Worm (Caenorhabditis elegans) whole organism, mixed stage, embryonic: ENCODE measurements around the gene str-240.

ENCODE experiments used
- M03D4.4 ChIP-seq: sonication (generic microtip); optimal IDR thresholded peaks from 2 replicates; lab custom pipeline; 2017; ENCODE audit warnings: mild to moderate bottlenecking, missing genetic modification characterization, missing compliant biosample characterization
- bed-3 ChIP-seq: fragments of 200-800 bp; sonication (Bioruptor generic); optimal IDR thresholded peaks from 3 replicates; lab custom pipeline; 2018; ENCODE audit warnings: mild to moderate bottlenecking, missing genetic modification characterization, moderate library complexity, missing compliant biosample characterization
- blmp-1 ChIP-seq: fragments of 150-350 bp; optimal IDR thresholded peaks from 2 replicates; lab custom pipeline; 2014; ENCODE audit warnings: missing biosample characterization, missing genetic modification characterization
- ceh-39 ChIP-seq: fragments of 150-350 bp; optimal IDR thresholded peaks from 2 replicates; lab custom pipeline; 2014; ENCODE audit warnings: missing biosample characterization, missing genetic modification characterization
- ces-1 ChIP-seq: fragments of 150-350 bp; optimal IDR thresholded peaks from 2 replicates; lab custom pipeline; 2014; ENCODE audit warnings: missing biosample characterization, missing genetic modification reagents, missing genetic modification characterization
- cnd-1 ChIP-seq: fragments of 200-800 bp; sonication (Bioruptor generic); optimal IDR thresholded peaks from 2 replicates; lab custom pipeline; 2018; ENCODE audit warnings: mild to moderate bottlenecking, missing genetic modification characterization, missing compliant biosample characterization
- drap-1 ChIP-seq: fragments of 200-800 bp; sonication (Bioruptor generic); optimal IDR thresholded peaks from 3 replicates; lab custom pipeline; 2018; ENCODE audit warnings: mild to moderate bottlenecking, missing genetic modification characterization, missing compliant biosample characterization
- elt-1 ChIP-seq: sonication (generic microtip); optimal IDR thresholded peaks from 2 replicates; lab custom pipeline; 2017; ENCODE audit warnings: missing genetic modification characterization, mild to moderate bottlenecking, missing compliant biosample characterization, antibody characterized with exemption, moderate library complexity, borderline replicate concordance; ENCODE audit not compliant: insufficient read depth
- elt-3 ChIP-seq: fragments of 150-350 bp; optimal IDR thresholded peaks from 2 replicates; lab custom pipeline; 2014; ENCODE audit warnings: missing biosample characterization, missing genetic modification characterization
- hlh-1 ChIP-seq: fragments of 150-350 bp; optimal IDR thresholded peaks from 2 replicates; lab custom pipeline; 2014; ENCODE audit warnings: missing biosample characterization, missing genetic modification reagents, missing genetic modification characterization
- lin-13 ChIP-seq: fragments of 150-350 bp; optimal IDR thresholded peaks from 2 replicates; lab custom pipeline; 2014; ENCODE audit warnings: missing biosample characterization, missing genetic modification characterization
- lin-32 ChIP-seq: fragments of 200-800 bp; sonication (Bioruptor generic); optimal IDR thresholded peaks from 2 replicates; lab custom pipeline; 2018; ENCODE audit warnings: mild to moderate bottlenecking, missing genetic modification characterization, missing compliant biosample characterization
- lsy-2 ChIP-seq: fragments of 150-350 bp; optimal IDR thresholded peaks from 2 replicates; lab custom pipeline; 2014; ENCODE audit warnings: missing biosample characterization, missing genetic modification characterization
- mep-1 ChIP-seq: fragments of 150-350 bp; optimal IDR thresholded peaks from 2 replicates; lab custom pipeline; 2017; ENCODE audit warnings: missing biosample characterization, missing genetic modification reagents, missing genetic modification characterization, inconsistent platforms
- mls-2 ChIP-seq: sonication (generic microtip); optimal IDR thresholded peaks from 2 replicates; lab custom pipeline; 2016; ENCODE audit warnings: mild to moderate bottlenecking, missing genetic modification characterization, moderate library complexity, missing compliant biosample characterization
- nhr-12 ChIP-seq: fragments of 150-350 bp; optimal IDR thresholded peaks from 2 replicates; lab custom pipeline; 2014; ENCODE audit warnings: missing biosample characterization, missing genetic modification characterization
- nhr-2 ChIP-seq: fragments of 150-350 bp; optimal IDR thresholded peaks from 2 replicates; lab custom pipeline; 2014; ENCODE audit warnings: missing biosample characterization, missing genetic modification characterization
- nhr-237 ChIP-seq: fragments of 150-350 bp; optimal IDR thresholded peaks from 2 replicates; lab custom pipeline; 2014; ENCODE audit warnings: missing biosample characterization, missing genetic modification characterization
- nhr-76 ChIP-seq: sonication (generic microtip); optimal IDR thresholded peaks from 2 replicates; lab custom pipeline; 2017; ENCODE audit warnings: missing biosample characterization, missing genetic modification characterization
- pha-4 ChIP-seq: fragments of 150-350 bp; optimal IDR thresholded peaks from 2 replicates; lab custom pipeline; 2018; ENCODE audit warnings: missing biosample characterization, missing genetic modification reagents, missing genetic modification characterization
- sem-2 ChIP-seq: fragments of 200-800 bp; sonication (Bioruptor generic); optimal IDR thresholded peaks from 2 replicates; lab custom pipeline; 2018; ENCODE audit warnings: mild to moderate bottlenecking, missing genetic modification characterization, missing compliant biosample characterization
- snpc-4 ChIP-seq: fragments of 150-350 bp; optimal IDR thresholded peaks from 2 replicates; lab custom pipeline; 2014; ENCODE audit warnings: missing biosample characterization, missing genetic modification characterization
- unc-120 ChIP-seq: sonication (generic microtip); optimal IDR thresholded peaks from 2 replicates; lab custom pipeline; 2017; ENCODE audit warnings: missing genetic modification characterization, missing compliant biosample characterization; ENCODE audit not compliant: poor library complexity, severe bottlenecking
- unc-39 ChIP-seq: fragments of 150-350 bp; optimal IDR thresholded peaks from 2 replicates; lab custom pipeline; 2014; ENCODE audit warnings: missing biosample characterization, missing genetic modification characterization
- unc-62 ChIP-seq: fragments of 150-350 bp; optimal IDR thresholded peaks from 2 replicates; lab custom pipeline; 2014; ENCODE audit warnings: missing biosample characterization, missing genetic modification reagents, missing genetic modification characterization
- zip-8 ChIP-seq: fragments of 150-350 bp; optimal IDR thresholded peaks from 2 replicates; lab custom pipeline; 2014; ENCODE audit warnings: missing biosample characterization, missing genetic modification characterization
- ztf-11 ChIP-seq: fragments of 150-350 bp; optimal IDR thresholded peaks from 2 replicates; lab custom pipeline; 2014; ENCODE audit warnings: missing biosample characterization, missing genetic modification characterization

Gene str-240

ce11 chrV:1521845-1522244 is at the start of gene str-240:
str-240 (minus strand) TSS chrV:1521945.
- TF ChIP-seq drap-1 (GFP tag; lab: Kevin White, UChicago) (no peak), nhr-12 (no peak), blmp-1 (tag; lab: Kevin White, UChicago) (no peak), nhr-2 (tag; lab: Kevin White, UChicago) (no peak), ztf-11 (tag; lab: Kevin White, UChicago) (no peak), ces-1 (no peak), sem-2 (GFP tag; lab: Kevin White, UChicago) (no peak), lin-32 (no peak), unc-120 (tag; lab: Kevin White, UChicago) (no peak), mls-2 (tag; lab: Kevin White, UChicago) (no peak), nhr-237 (tag; lab: Kevin White, UChicago) (no peak), bed-3 (GFP tag; lab: Kevin White, UChicago) (no peak), ceh-39 (tag; lab: Kevin White, UChicago) (no peak), snpc-4 (no peak), lin-13 (tag; lab: Kevin White, UChicago) (no peak)
- TF ChIP-seq, all 35 proteins: peak for 0

ce11 chrV:1570679-1571078 is 48.9 kb upstream of the str-240 start:
- TF ChIP-seq elt-1 (peak; percentile 39), nhr-237 (tag; lab: Kevin White, UChicago) (no peak), cnd-1 (tag; lab: Kevin White, UChicago) (peak; percentile 54), nhr-2 (tag; lab: Kevin White, UChicago) (peak; percentile 38), zip-8 (tag; lab: Kevin White, UChicago) (no peak), unc-39 (tag; lab: Kevin White, UChicago) (no peak), sem-2 (GFP tag; lab: Kevin White, UChicago) (no peak), unc-62 (peak; percentile 68), ztf-11 (tag; lab: Kevin White, UChicago) (peak; percentile 11), M03D4.4 (tag; lab: Kevin White, UChicago) (peak; percentile 24), hlh-1 (tag; lab: Kevin White, UChicago) (peak; percentile 49), ceh-39 (tag; lab: Kevin White, UChicago) (peak; percentile 68), mep-1 (tag; lab: Kevin White, UChicago) (peak; percentile 56)

ce11 chrV:1569750-1570419 is 48.1 kb upstream of the str-240 start:
- TF ChIP-seq mep-1 (tag; lab: Kevin White, UChicago) (no peak), mls-2 (tag; lab: Kevin White, UChicago) (no peak), blmp-1 (tag; lab: Kevin White, UChicago) (no peak), nhr-2 (tag; lab: Kevin White, UChicago) (peak; percentile 65), M03D4.4 (tag; lab: Kevin White, UChicago) (no peak), elt-1 (no peak), sem-2 (GFP tag; lab: Kevin White, UChicago) (no peak), pha-4 (tag; lab: Kevin White, UChicago) (peak; percentile 45), ces-1 (no peak), nhr-76 (tag; lab: Kevin White, UChicago) (no peak), nhr-12 (no peak), zip-8 (tag; lab: Kevin White, UChicago) (no peak), elt-3 (tag; lab: Kevin White, UChicago) (no peak)

ce11 chrV:1566776-1567175 is 45.0 kb upstream of the str-240 start, which contains the start of gene cdc-25.2:
cdc-25.2 (plus strand) TSS chrV:1567076.
- TF ChIP-seq nhr-12 (no peak), lsy-2 (no peak), zip-8 (tag; lab: Kevin White, UChicago) (no peak), cnd-1 (tag; lab: Kevin White, UChicago) (no peak), lin-13 (tag; lab: Kevin White, UChicago) (no peak), drap-1 (GFP tag; lab: Kevin White, UChicago) (no peak), sem-2 (GFP tag; lab: Kevin White, UChicago) (no peak), mls-2 (tag; lab: Kevin White, UChicago) (no peak), bed-3 (GFP tag; lab: Kevin White, UChicago) (no peak)

ce11 chrV:1558113-1558512 is 36.4 kb upstream of the str-240 start:
- no peak for TF ChIP-seq unc-120 (tag; lab: Kevin White, UChicago)
- TF ChIP-seq mls-2 (tag; lab: Kevin White, UChicago), result no peak
- no peak for TF ChIP-seq drap-1 (GFP tag; lab: Kevin White, UChicago)
- TF ChIP-seq bed-3 (GFP tag; lab: Kevin White, UChicago), result no peak
- no peak for TF ChIP-seq mep-1 (tag; lab: Kevin White, UChicago)
- TF ChIP-seq ceh-39 (tag; lab: Kevin White, UChicago), result no peak
- no peak for TF ChIP-seq unc-62
